Worm (Caenorhabditis elegans) whole organism, L3 larva: ENCODE measurements around the gene clec-128.

Source experiments
- ceh-82 ChIP-seq: fragments of 150-350 bp; optimal IDR thresholded peaks from 2 replicates; lab custom pipeline; 2014; ENCODE audit warnings: missing biosample characterization, missing genetic modification characterization
- elt-3 ChIP-seq, 3 experiments: fragments of 150-350 bp in 1 of 3; sonication (generic microtip) in 2 of 3; optimal IDR thresholded peaks; 2 replicates in 2 of 3; 4 replicates in 1 of 3; lab custom pipeline; 2014 to 2017; ENCODE audit warnings: missing biosample characterization in 3 of 3, missing genetic modification characterization in 3 of 3
- fkh-2 ChIP-seq: fragments of 150-350 bp; optimal IDR thresholded peaks from 2 replicates; lab custom pipeline; 2014; ENCODE audit warnings: missing biosample characterization, missing genetic modification reagents, missing genetic modification characterization
- mdl-1 ChIP-seq: fragments of 150-350 bp; optimal IDR thresholded peaks from 2 replicates; lab custom pipeline; 2014; ENCODE audit warnings: missing biosample characterization, missing genetic modification characterization
- nhr-12 ChIP-seq: fragments of 150-350 bp; optimal IDR thresholded peaks from 2 replicates; lab custom pipeline; 2014; ENCODE audit warnings: missing biosample characterization, missing genetic modification characterization
- nhr-28 ChIP-seq: fragments of 150-350 bp; optimal IDR thresholded peaks from 2 replicates; lab custom pipeline; 2014; ENCODE audit warnings: missing biosample characterization, missing genetic modification characterization
- nhr-43 ChIP-seq: sonication (generic microtip); optimal IDR thresholded peaks from 2 replicates; lab custom pipeline; 2016; ENCODE audit warnings: mild to moderate bottlenecking, missing genetic modification characterization, missing compliant biosample characterization; ENCODE audit not compliant: poor library complexity, severe bottlenecking
- nhr-77 ChIP-seq: fragments of 150-350 bp; optimal IDR thresholded peaks from 2 replicates; lab custom pipeline; 2014; ENCODE audit warnings: missing biosample characterization, missing genetic modification characterization
- sea-2 ChIP-seq: fragments of 150-350 bp; sonication (generic microtip); optimal IDR thresholded peaks from 4 replicates; lab custom pipeline; 2014; ENCODE audit warnings: missing biosample characterization, missing genetic modification reagents, missing genetic modification characterization
- skn-1 ChIP-seq: fragments of 150-350 bp; optimal IDR thresholded peaks from 2 replicates; lab custom pipeline; 2014; ENCODE audit warnings: missing biosample characterization, missing genetic modification characterization
- snpc-4 ChIP-seq: fragments of 150-350 bp; optimal IDR thresholded peaks from 2 replicates; lab custom pipeline; 2014; ENCODE audit warnings: missing biosample characterization, missing genetic modification characterization
- unc-62 ChIP-seq: fragments of 150-350 bp; sonication (generic microtip); optimal IDR thresholded peaks from 4 replicates; lab custom pipeline; 2014; ENCODE audit warnings: missing biosample characterization, missing genetic modification reagents, missing genetic modification characterization

DNA sequence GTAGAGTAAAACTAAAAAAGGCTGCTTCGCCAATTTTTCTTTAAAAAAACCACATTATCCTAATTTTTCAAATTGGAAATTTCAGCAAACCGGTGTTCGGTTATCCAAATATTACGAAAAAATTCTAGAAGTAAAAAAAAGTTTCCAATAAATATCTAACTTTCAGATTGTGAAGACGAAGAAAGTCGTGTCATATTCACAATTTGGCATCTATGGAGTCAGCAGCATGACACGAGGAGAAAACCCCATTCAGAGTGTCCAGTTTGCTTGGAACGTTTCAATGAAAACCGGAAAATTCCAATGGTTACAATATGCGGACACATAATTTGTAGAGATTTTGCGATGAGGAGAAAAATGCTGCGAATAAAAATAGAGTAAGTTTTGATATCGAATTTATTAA lies 24.5 kb upstream of the clec-128 start, which contains the start of gene Y49F6A.12:
- no peak for TF ChIP-seq nhr-12 (tag; lab: Kevin White, UChicago)
- TF ChIP-seq snpc-4: no peak
- TF ChIP-seq nhr-28 (tag; lab: Kevin White, UChicago): no peak
- no peak for TF ChIP-seq elt-3 (tag; optimal IDR thresholded peaks at IDR 0.05; lab: Kevin White, UChicago)
- no peak for TF ChIP-seq skn-1 (tag; lab: Kevin White, UChicago)
- no peak for TF ChIP-seq ceh-82 (tag; lab: Kevin White, UChicago)
- no peak for TF ChIP-seq fkh-2 (tag; lab: Kevin White, UChicago)
- TF ChIP-seq sea-2: no peak
- TF ChIP-seq nhr-43 (tag; lab: Kevin White, UChicago): no peak
- no peak for TF ChIP-seq mdl-1 (tag; lab: Kevin White, UChicago)
- TF ChIP-seq unc-62 (GFP tag; lab: Kevin White, UChicago): no peak
- no peak for TF ChIP-seq nhr-77 (tag; lab: Kevin White, UChicago)
